Fruit fly (Drosophila melanogaster): ENCODE results near the gene mus81.
A peak's percentile ranks its signal among the peaks of the same experiment; 100 is the strongest.

mus81 gene

dm6 chrX:940580-941184, at the start of gene mus81, which contains the start of gene CG3704:
TSS of gene mus81 (plus strand) at chrX:941075.
TSS of gene CG3704 (minus strand) at chrX:940805.
- peak; percentile 36 for TF ChIP-seq noc (tag; optimal IDR thresholded peaks at IDR 0.05)

- no peak for TF ChIP-seq noc (tag; optimal IDR thresholded peaks at IDR 0.05)
Observed at dm6 chrX:894182-894581, 46.7 kb upstream of the mus81 start, which contains the start of gene CG11663. TSS of gene CG11663 (plus strand) at chrX:894482.

- no peak for TF ChIP-seq noc (tag; optimal IDR thresholded peaks at IDR 0.05)
Observed at dm6 chrX:898367-898766, 42.5 kb upstream of the mus81 start.

- no peak for TF ChIP-seq noc (tag; optimal IDR thresholded peaks at IDR 0.05)
Observed at dm6 chrX:899407-900050, 41.3 kb upstream of the mus81 start.

dm6 chrX:900725-901345, 40.0 kb upstream of the mus81 start:
- TF ChIP-seq noc (tag; optimal IDR thresholded peaks at IDR 0.05): peak; percentile 50

- TF ChIP-seq noc (tag; optimal IDR thresholded peaks at IDR 0.05): no peak
Observed at dm6 chrX:908763-909497, 31.9 kb upstream of the mus81 start.

dm6 chrX:921359-921758, 19.5 kb upstream of the mus81 start:
- TF ChIP-seq noc (tag; optimal IDR thresholded peaks at IDR 0.05): no peak

- TF ChIP-seq noc (tag; optimal IDR thresholded peaks at IDR 0.05): no peak
Observed at dm6 chrX:927209-927862, 13.5 kb upstream of the mus81 start, which contains the start of gene Lztr1. TSS of gene Lztr1 (minus strand) at chrX:927582.

- no peak for TF ChIP-seq noc (tag; optimal IDR thresholded peaks at IDR 0.05)
Observed at dm6 chrX:927863-928257, 13.0 kb upstream of the mus81 start, which contains the start of the genes CG43867 and MED22. TSS of gene CG43867 (minus strand) at chrX:927975. TSS of gene MED22 (plus strand) at chrX:928139.

- no peak for TF ChIP-seq noc (tag; optimal IDR thresholded peaks at IDR 0.05)
Observed at dm6 chrX:930048-930800, 10.7 kb upstream of the mus81 start, which contains the start of gene CG3708. TSS of gene CG3708 (minus strand) at chrX:930098.

dm6 chrX:932166-932565, 8.7 kb upstream of the mus81 start, which contains the start of the genes CG32815 and CG3706:
TSS of gene CG32815 (plus strand) at chrX:932466.
TSS of gene CG3706 (minus strand) at chrX:932475.
- no peak for TF ChIP-seq noc (tag; optimal IDR thresholded peaks at IDR 0.05)

- no peak for TF ChIP-seq noc (tag; optimal IDR thresholded peaks at IDR 0.05)
Observed at dm6 chrX:932859-933258, 8.0 kb upstream of the mus81 start.

- no peak for TF ChIP-seq noc (tag; optimal IDR thresholded peaks at IDR 0.05)
Observed at dm6 chrX:933997-934396, 6.9 kb upstream of the mus81 start.

- TF ChIP-seq noc (tag; optimal IDR thresholded peaks at IDR 0.05): peak; percentile 92
Observed at dm6 chrX:935049-935900, 5.6 kb upstream of the mus81 start, which contains the start of gene TRAM. TSS of gene TRAM (plus strand) at chrX:935232.

All from whole organism, larva.